Worm (Caenorhabditis elegans) whole organism, young adult: ENCODE data around the gene C24H10.2.

Source experiments
- F52B5.7 ChIP-seq: sonication (generic microtip); optimal IDR thresholded peaks from 2 replicates; lab custom pipeline; 2016; ENCODE audit warnings: mild to moderate bottlenecking, missing genetic modification characterization, missing compliant biosample characterization
- K11D2.4 ChIP-seq: fragments of 200-800 bp; sonication (Bioruptor generic); IDR thresholded peaks from 2 replicates; pipeline ENCODE4 v1.3.6; 2022; ENCODE audit warnings: missing genetic modification reagents, missing genetic modification characterization, missing compliant biosample characterization
- T07F8.4 ChIP-seq: sonication (generic microtip); optimal IDR thresholded peaks from 2 replicates; lab custom pipeline; 2016; ENCODE audit warnings: mild to moderate bottlenecking, missing genetic modification characterization, moderate library complexity, missing compliant biosample characterization
- bed-1 ChIP-seq: fragments of 200-800 bp; sonication (Bioruptor generic); IDR thresholded peaks from 2 replicates; pipeline ENCODE4 v1.3.6; 2022; ENCODE audit warnings: missing genetic modification reagents, missing genetic modification characterization, missing compliant biosample characterization
- dpl-1 ChIP-seq: fragments of 150-350 bp; optimal IDR thresholded peaks from 2 replicates; lab custom pipeline; 2014; ENCODE audit warnings: missing biosample characterization, missing genetic modification reagents, missing genetic modification characterization
- egrh-3 ChIP-seq: fragments of 200-800 bp; sonication (Bioruptor generic); IDR thresholded peaks from 2 replicates; pipeline ENCODE4 v1.3.6; 2022; ENCODE audit warnings: missing genetic modification reagents, missing genetic modification characterization, missing compliant biosample characterization
- hmg-20 ChIP-seq: fragments of 200-800 bp; sonication (Bioruptor generic); IDR thresholded peaks from 2 replicates; pipeline ENCODE4 v1.3.6; 2022; ENCODE audit warnings: missing genetic modification reagents, missing genetic modification characterization, missing compliant biosample characterization

ce11 chrX:5086212-5086611 is 21.8 kb downstream of the C24H10.2 start:
- TF ChIP-seq egrh-3 (GFP tag; lab: Robert Waterston, UW) (no peak), bed-1 (no peak), F52B5.7 (tag; lab: Kevin White, UChicago) (no peak), K11D2.4 (no peak), hmg-20 (no peak), T07F8.4 (tag; lab: Kevin White, UChicago) (no peak), dpl-1 (GFP tag; lab: Kevin White, UChicago) (no peak)
